Worm (Caenorhabditis elegans) whole organism, L4 larva: ENCODE measurements around the gene ZK742.3.

Source experiments
- F10B5.3 ChIP-seq: sonication (generic microtip); optimal IDR thresholded peaks from 2 replicates; lab custom pipeline; 2016; ENCODE audit warnings: mild to moderate bottlenecking, missing genetic modification characterization, missing compliant biosample characterization
- aha-1 ChIP-seq: fragments of 150-350 bp; peaks from one replicate; lab custom pipeline; 2014; ENCODE audit warnings: missing biosample characterization, missing genetic modification characterization
- attf-4 ChIP-seq: sonication (generic microtip); optimal IDR thresholded peaks from 3 replicates; lab custom pipeline; 2017; ENCODE audit warnings: missing biosample characterization, missing genetic modification characterization
- ceh-20 ChIP-seq: fragments of 200-800 bp; sonication (Bioruptor generic); IDR thresholded peaks from 2 replicates; pipeline ENCODE4 v1.3.6; 2022; ENCODE audit warnings: missing genetic modification reagents, missing genetic modification characterization, missing compliant biosample characterization
- daf-16 ChIP-seq, 3 experiments: sonication (generic microtip); optimal IDR thresholded peaks; 2 replicates each; lab custom pipeline; 2016 to 2017; ENCODE audit warnings: missing genetic modification characterization in 3 of 3, missing genetic modification reagents in 3 of 3, mild to moderate bottlenecking in 2 of 3, missing compliant biosample characterization in 2 of 3, missing biosample characterization in 1 of 3, moderate library complexity in 1 of 3
- dmd-6 ChIP-seq: fragments of 200-800 bp; sonication (Bioruptor generic); IDR thresholded peaks from 2 replicates; pipeline ENCODE4 v1.3.6; 2022; ENCODE audit warnings: missing genetic modification reagents, missing genetic modification characterization, missing compliant biosample characterization
- dpl-1 ChIP-seq: fragments of 150-350 bp; optimal IDR thresholded peaks from 2 replicates; lab custom pipeline; 2014; ENCODE audit warnings: missing biosample characterization, missing genetic modification reagents, missing genetic modification characterization
- dve-1 ChIP-seq: sonication (generic microtip); optimal IDR thresholded peaks from 2 replicates; lab custom pipeline; 2017; ENCODE audit warnings: antibody characterized with exemption, mild to moderate bottlenecking, missing genetic modification characterization, missing compliant biosample characterization; ENCODE audit not compliant: insufficient read depth
- fkh-10 ChIP-seq: fragments of 150-350 bp; optimal IDR thresholded peaks from 2 replicates; lab custom pipeline; 2014; ENCODE audit warnings: missing biosample characterization, missing genetic modification reagents, missing genetic modification characterization
- hlh-11 ChIP-seq: fragments of 200-800 bp; sonication (Bioruptor generic); optimal IDR thresholded peaks from 2 replicates; lab custom pipeline; 2018; ENCODE audit warnings: mild to moderate bottlenecking, missing genetic modification characterization, missing compliant biosample characterization
- hlh-30 ChIP-seq: sonication (generic microtip); optimal IDR thresholded peaks from 2 replicates; lab custom pipeline; 2017; ENCODE audit warnings: antibody characterized with exemption, mild to moderate bottlenecking, missing genetic modification characterization, missing compliant biosample characterization; ENCODE audit not compliant: insufficient read depth
- hmg-1.1 ChIP-seq: fragments of 200-800 bp; sonication (Bioruptor generic); IDR thresholded peaks from 2 replicates; pipeline ENCODE4 v1.3.6; 2022; ENCODE audit warnings: missing genetic modification reagents, missing genetic modification characterization, missing compliant biosample characterization
- lin-29 ChIP-seq: fragments of 200-800 bp; sonication (Bioruptor generic); IDR thresholded peaks from 2 replicates; pipeline ENCODE4 v1.3.6; 2022; ENCODE audit warnings: missing genetic modification reagents, missing genetic modification characterization, missing compliant biosample characterization
- lsy-2 ChIP-seq, 2 experiments: fragments of 150-350 bp in 1 of 2; sonication (generic microtip) in 1 of 2; optimal IDR thresholded peaks; 2 replicates each; lab custom pipeline; 2014 to 2017; ENCODE audit warnings: missing biosample characterization in 2 of 2, missing genetic modification characterization in 2 of 2
- madf-5 ChIP-seq, 2 experiments: fragments of 200-800 bp; sonication (Bioruptor generic); IDR thresholded peaks; 2 replicates each; pipeline ENCODE4 v1.3.6; 2022; ENCODE audit warnings: missing compliant biosample characterization in 2 of 2, missing genetic modification characterization in 2 of 2
- mdl-1 ChIP-seq, 2 experiments: fragments of 150-350 bp in 1 of 2; sonication (generic microtip) in 1 of 2; optimal IDR thresholded peaks; 2 replicates each; lab custom pipeline; 2014 to 2017; ENCODE audit warnings: missing biosample characterization in 2 of 2, missing genetic modification characterization in 2 of 2
- mep-1 ChIP-seq: fragments of 150-350 bp; sonication (generic microtip); optimal IDR thresholded peaks from 3 replicates; lab custom pipeline; 2014; ENCODE audit warnings: missing biosample characterization, missing genetic modification characterization
- nhr-11 ChIP-seq: fragments of 150-350 bp; optimal IDR thresholded peaks from 2 replicates; lab custom pipeline; 2014; ENCODE audit warnings: missing biosample characterization, missing genetic modification characterization
- nhr-28 ChIP-seq: fragments of 150-350 bp; optimal IDR thresholded peaks from 2 replicates; lab custom pipeline; 2014; ENCODE audit warnings: missing biosample characterization, missing genetic modification characterization
- nhr-48 ChIP-seq: sonication (generic microtip); optimal IDR thresholded peaks from 2 replicates; lab custom pipeline; 2016; ENCODE audit warnings: mild to moderate bottlenecking, missing genetic modification characterization, missing compliant biosample characterization
- rbr-2 ChIP-seq: sonication (generic microtip); optimal IDR thresholded peaks from 2 replicates; lab custom pipeline; 2016; ENCODE audit warnings: missing genotype, missing genetic modification characterization, missing compliant biosample characterization
- tra-1 ChIP-seq: fragments of 200-800 bp; sonication (Bioruptor generic); IDR thresholded peaks from 2 replicates; pipeline ENCODE4 v1.3.6; 2022; ENCODE audit warnings: missing genetic modification reagents, missing genetic modification characterization, missing compliant biosample characterization
- unc-62 ChIP-seq, 3 experiments: fragments of 150-350 bp in 1 of 3; sonication (generic microtip); optimal IDR thresholded peaks in 2 of 3; peaks in 1 of 3; 1 replicate in 1 of 3; 2 replicates in 2 of 3; lab custom pipeline; 2014 to 2017; ENCODE audit warnings: missing biosample characterization in 3 of 3, missing genetic modification characterization in 3 of 3, missing genetic modification reagents in 3 of 3, missing genotype in 1 of 3
- zag-1 ChIP-seq: fragments of 150-350 bp; optimal IDR thresholded peaks from 2 replicates; lab custom pipeline; 2014; ENCODE audit warnings: missing biosample characterization, missing genetic modification characterization
- ztf-11 ChIP-seq: fragments of 150-350 bp; optimal IDR thresholded peaks from 2 replicates; lab custom pipeline; 2014; ENCODE audit warnings: missing biosample characterization, missing genetic modification characterization

The ZK742.3 gene

ce11 chrV:7759270-7759669, 50.4 kb downstream of the ZK742.3 start:
- TF ChIP-seq rbr-2 (tag; lab: Kevin White, UChicago) (peak; percentile 52), madf-5 (GFP tag; IDR thresholded peaks at IDR 0.05; lab: Robert Waterston, UW) (no peak), hlh-30 (tag; lab: Kevin White, UChicago) (peak; percentile 82), ztf-11 (tag; lab: Kevin White, UChicago) (no peak), lsy-2 (tag; optimal IDR thresholded peaks at IDR 0.05; lab: Kevin White, UChicago) (peak in 1 of 2 experiments; percentile 52), lin-29 (no peak), F10B5.3 (tag; lab: Kevin White, UChicago) (no peak), ceh-20 (peak; percentile 57; the same call in 1 of the 2 replicates), tra-1 (GFP tag; lab: Robert Waterston, UW) (no peak), fkh-10 (peak; percentile 2), daf-16 (GFP tag; optimal IDR thresholded peaks at IDR 0.05; lab: Kevin White, UChicago) (peak in 1 of 2 experiments; percentile 92), daf-16 (tag; optimal IDR thresholded peaks at IDR 0.05; lab: Kevin White, UChicago) (peak; percentile 87), nhr-28 (tag; lab: Kevin White, UChicago) (peak; percentile 76), dve-1 (tag; lab: Kevin White, UChicago) (peak; percentile 41), zag-1 (no peak), mep-1 (peak; percentile 63), mdl-1 (tag; optimal IDR thresholded peaks at IDR 0.05; lab: Kevin White, UChicago) (peak in 1 of 2 experiments; percentile 86), aha-1 (peak; percentile 92), dmd-6 (GFP tag; lab: Robert Waterston, UW) (peak; percentile 57), unc-62 (GFP tag; optimal IDR thresholded peaks at IDR 0.05 in 1 of 2; lab: Kevin White, UChicago) (peak in 1 of 2 experiments; percentile 99), unc-62 (tag; optimal IDR thresholded peaks at IDR 0.05; lab: Kevin White, UChicago) (no peak), dpl-1 (GFP tag; lab: Kevin White, UChicago) (peak; percentile 17), nhr-48 (no peak), hmg-1.1 (GFP tag; lab: Robert Waterston, UW) (0 out of 2 replicates have a peak, but pooled peaks have one; percentile 37), nhr-11 (tag; lab: Kevin White, UChicago) (peak; percentile 78), attf-4 (no peak), hlh-11 (tag; lab: Kevin White, UChicago) (peak; percentile 61)
- TF ChIP-seq, all 104 proteins: peak for 17
